Fruit fly (Drosophila melanogaster) Kc167 (cell line): ENCODE results near the gene Acbp3.

Experiments
- Myc ChIP-seq: fragments of >200 bp; optimal IDR thresholded peaks from 2 replicates; lab custom pipeline; 2017; ENCODE audit warnings: missing external identifiers
- Sin3A ChIP-seq: fragments of >200 bp; optimal IDR thresholded peaks from 2 replicates; lab custom pipeline; 2018; ENCODE audit warnings: missing external identifiers
- h ChIP-seq: fragments of >200 bp; optimal IDR thresholded peaks from 3 replicates; lab custom pipeline; 2018; ENCODE audit warnings: missing external identifiers
- insv ChIP-seq: fragments of >200 bp; optimal IDR thresholded peaks from 3 replicates; lab custom pipeline; 2018; ENCODE audit warnings: missing external identifiers
- psq ChIP-seq: fragments of >200 bp; optimal IDR thresholded peaks from 2 replicates; lab custom pipeline; 2017; ENCODE audit warnings: missing external identifiers
- ttk ChIP-seq: sonication (Bioruptor generic); optimal IDR thresholded peaks from 2 replicates; lab custom pipeline; 2017; ENCODE audit warnings: missing external identifiers

Acbp3 gene

DNA sequence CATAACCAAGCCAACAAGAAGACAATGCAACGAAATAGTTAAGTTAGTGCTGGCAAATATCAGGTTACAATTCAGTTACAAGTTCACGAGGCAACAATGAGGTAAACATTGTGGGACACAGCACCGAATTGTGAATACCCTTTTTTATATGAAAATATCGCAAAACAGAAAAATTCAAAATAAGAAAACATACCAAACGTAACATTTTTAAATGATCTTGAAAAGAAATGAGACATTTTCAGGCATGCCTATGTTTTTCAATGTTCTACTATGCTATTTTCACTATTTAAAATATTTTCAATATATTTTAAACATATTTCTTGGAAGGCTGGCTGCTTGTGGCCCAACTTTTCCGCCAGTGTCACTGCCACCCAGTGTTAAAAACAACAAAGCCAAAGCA, 26.7 kb upstream of the Acbp3 start:
- TF ChIP-seq Myc (lab: Kevin White, UChicago) (no peak), Sin3A (lab: Kevin White, UChicago) (no peak), h (lab: Kevin White, UChicago) (no peak), insv (lab: Kevin White, UChicago) (no peak), ttk (no peak), psq (lab: Kevin White, UChicago) (no peak)

DNA sequence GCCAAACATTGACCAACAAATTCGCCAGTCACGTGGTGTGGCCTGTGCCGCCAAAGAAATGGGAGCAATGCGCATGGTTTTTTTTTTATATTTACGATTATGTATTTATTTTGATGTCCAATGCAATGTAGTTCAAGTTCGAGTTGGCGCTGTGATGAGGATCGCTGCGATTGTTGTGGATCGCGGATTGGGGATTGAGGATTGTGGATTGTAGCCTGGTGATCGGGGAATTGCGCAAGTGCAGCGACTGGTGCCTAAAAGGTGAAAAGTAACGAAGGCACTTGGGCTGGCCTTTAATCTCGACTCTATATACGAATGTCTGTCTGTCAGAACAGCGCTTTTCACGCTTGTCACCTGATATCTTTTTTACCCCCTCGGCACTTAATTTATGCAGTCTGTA, 26.2 kb upstream of the Acbp3 start:
- TF ChIP-seq Sin3A (lab: Kevin White, UChicago) (no peak), ttk (no peak), Myc (lab: Kevin White, UChicago) (no peak), h (lab: Kevin White, UChicago) (no peak), insv (lab: Kevin White, UChicago) (no peak), psq (lab: Kevin White, UChicago) (no peak)

DNA sequence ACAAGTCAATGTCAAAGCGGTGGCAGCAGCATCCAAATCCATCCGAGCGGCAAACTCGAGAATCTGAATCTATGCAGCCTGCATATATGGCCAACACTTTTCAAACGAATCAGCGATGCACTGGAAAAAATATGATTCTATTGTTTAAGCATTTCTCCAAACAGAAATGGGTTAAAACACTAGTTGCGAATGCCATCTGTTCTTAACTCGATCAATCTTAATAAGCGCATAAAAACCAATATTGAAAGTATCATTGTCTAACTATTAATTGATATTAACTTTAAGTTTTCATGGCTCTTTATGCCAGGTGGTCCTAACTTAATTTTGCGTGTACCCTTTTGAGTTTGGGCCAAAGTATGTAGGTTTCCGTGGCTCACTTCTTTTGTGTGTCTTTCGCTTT, 25.0 kb upstream of the Acbp3 start:
- TF ChIP-seq Sin3A (lab: Kevin White, UChicago) (no peak), insv (lab: Kevin White, UChicago) (no peak), Myc (lab: Kevin White, UChicago) (no peak), psq (lab: Kevin White, UChicago) (no peak), ttk (no peak), h (lab: Kevin White, UChicago) (no peak)

DNA sequence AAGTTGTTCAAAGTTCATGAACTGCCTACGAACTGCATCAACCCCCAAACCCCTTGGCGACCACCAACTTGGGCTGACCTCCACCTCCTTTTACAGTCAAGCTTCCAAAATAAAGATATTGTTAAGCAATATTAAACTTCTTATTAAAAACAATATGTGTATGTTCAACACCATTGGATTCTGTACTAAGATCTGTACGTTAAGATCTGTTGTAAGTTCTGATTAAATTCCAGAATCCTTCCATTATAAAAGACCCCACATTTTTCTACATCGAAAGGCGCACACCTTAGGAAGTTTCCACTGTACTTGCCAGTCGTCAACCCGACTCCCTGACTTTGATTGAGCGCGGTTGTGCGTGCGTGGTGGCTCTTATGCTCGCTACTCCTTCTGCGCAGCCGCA, 17.7 kb upstream of the Acbp3 start:
- TF ChIP-seq ttk: no peak
- no peak for TF ChIP-seq h (lab: Kevin White, UChicago)
- no peak for TF ChIP-seq insv (lab: Kevin White, UChicago)
- TF ChIP-seq Sin3A (lab: Kevin White, UChicago): no peak
- TF ChIP-seq psq (lab: Kevin White, UChicago): no peak
- TF ChIP-seq Myc (lab: Kevin White, UChicago): no peak

DNA sequence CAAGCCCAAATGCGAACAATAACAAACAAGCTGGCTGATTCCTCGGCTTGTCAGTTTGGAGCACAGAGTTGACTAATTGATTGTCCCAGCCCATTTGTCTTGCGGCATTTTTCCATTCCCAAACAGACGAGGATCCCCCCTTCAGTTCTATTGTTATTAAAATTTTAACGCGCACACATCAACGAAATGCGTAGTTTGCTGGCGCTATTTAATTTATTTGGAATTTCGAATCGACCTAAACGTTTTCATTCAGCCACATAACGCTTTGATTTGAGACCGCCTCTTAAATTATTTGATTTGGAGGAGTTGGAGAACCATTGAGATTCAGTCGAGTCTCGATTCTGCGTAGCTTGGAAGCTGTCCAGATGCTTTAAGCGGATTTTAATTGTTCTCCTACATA, 14.7 kb upstream of the Acbp3 start:
- TF ChIP-seq Myc (lab: Kevin White, UChicago) (no peak), insv (lab: Kevin White, UChicago) (no peak)

DNA sequence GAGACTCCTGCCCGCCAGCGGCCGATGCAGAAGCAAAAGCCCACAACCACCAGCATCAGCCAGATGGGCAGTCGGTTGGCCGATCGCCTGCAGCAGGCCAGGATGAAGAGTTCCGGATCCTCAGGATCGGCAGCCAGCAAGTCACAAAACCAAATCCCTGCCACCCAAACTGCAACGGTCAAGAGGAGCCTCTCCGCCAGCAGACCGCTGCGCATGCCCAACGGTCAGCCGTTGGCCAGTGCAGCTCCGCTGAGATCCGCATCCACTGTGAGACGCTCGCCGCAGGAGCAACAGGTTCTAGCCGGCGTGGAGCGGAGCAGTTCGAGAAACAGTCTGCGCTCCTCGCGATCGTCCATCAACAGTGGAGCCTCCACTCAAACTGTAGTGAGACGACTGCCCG, 8.5 kb upstream of the Acbp3 start:
- no peak for TF ChIP-seq h (lab: Kevin White, UChicago)
- TF ChIP-seq ttk: no peak
- TF ChIP-seq insv (lab: Kevin White, UChicago): no peak
- TF ChIP-seq psq (lab: Kevin White, UChicago): no peak
- TF ChIP-seq Sin3A (lab: Kevin White, UChicago): no peak
- TF ChIP-seq Myc (lab: Kevin White, UChicago): no peak

DNA sequence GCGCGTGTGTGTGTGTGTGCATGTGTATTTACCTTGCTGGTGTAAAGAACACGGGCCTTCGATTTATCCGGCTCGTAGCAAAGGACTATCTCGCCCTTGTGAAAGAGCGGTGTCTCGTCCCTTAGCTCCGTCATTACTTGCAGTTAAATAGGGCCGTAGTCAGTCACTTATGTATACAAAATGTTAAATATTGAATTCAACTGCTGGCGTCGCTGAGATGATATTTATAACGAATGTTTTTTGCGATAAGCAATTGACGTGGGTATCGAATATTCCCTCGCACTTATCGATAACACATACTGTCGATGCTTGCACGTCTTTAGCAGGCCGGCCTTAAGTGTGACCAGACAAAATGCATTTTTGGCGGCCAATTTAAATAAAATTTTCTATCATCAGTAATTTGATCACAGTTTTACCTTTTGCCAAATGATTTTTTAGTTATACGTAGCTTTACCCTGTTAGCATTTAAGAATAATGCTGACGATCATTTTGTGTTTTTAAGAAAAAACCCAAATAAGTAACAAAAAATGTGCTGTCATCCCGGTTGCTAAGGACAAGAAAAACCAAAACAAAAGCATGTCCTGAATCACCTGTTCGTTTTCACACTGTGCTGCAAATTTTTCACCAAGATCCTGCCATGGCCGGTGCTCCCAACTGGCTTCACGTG, 5.3 kb upstream of the Acbp3 start, which contains the start of the genes msl-3 and BBS1:
TSS of gene msl-3 (minus strand) at position 245 of the 667 bp plus-strand sequence.
TSS of gene BBS1 (plus strand) at position 617 of the 667 bp plus-strand sequence.
- TF ChIP-seq Sin3A (lab: Kevin White, UChicago): no peak
- no peak for TF ChIP-seq psq (lab: Kevin White, UChicago)
- TF ChIP-seq ttk: no peak
- TF ChIP-seq Myc (lab: Kevin White, UChicago): no peak
- TF ChIP-seq h (lab: Kevin White, UChicago): no peak
- TF ChIP-seq insv (lab: Kevin White, UChicago): no peak

DNA sequence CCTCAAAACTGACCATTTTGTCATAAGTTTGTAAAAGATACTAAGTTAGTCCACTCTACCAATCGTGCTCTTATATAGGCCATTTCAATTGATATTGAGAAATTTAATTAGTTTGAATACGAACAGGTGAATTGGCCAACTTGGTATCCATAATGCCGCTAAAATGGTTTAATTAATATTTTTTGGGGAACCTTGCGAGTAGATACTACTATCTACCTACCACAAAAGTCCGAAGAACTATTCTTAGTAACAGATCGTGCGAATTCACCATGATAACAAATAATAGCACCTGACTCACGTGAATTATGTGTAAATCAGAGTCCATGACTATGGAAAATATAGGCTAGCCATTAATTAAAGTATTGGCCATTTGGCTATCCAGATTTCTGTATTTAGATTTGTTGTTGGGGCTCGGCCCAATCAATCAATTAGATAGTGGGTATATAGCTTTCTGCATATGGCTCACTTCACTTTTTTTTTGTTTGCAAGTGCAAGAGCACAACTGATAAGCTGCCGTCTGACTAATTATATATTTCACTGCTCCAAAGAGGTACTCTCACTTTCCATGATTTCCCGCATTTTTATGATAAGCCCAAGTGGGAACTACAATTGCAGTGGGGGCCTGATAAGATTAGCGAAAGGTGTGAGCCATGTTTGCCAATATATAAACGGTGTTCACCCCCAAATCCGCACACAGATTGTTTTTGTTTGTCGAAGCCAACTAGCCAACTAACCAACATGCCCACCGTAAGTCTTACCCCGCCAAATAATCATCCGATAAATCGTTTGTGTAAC, 2.3 kb upstream of the Acbp3 start, which contains the start of the genes Acbp4 and Acbp6:
TSS of gene Acbp4 (minus strand) at position 51 of the 795 bp plus-strand sequence.
TSS of gene Acbp6 (plus strand) at position 690 of the 795 bp plus-strand sequence.
- TF ChIP-seq h (lab: Kevin White, UChicago) (no peak), insv (lab: Kevin White, UChicago) (no peak), psq (lab: Kevin White, UChicago) (no peak), Sin3A (lab: Kevin White, UChicago) (no peak), ttk (no peak), Myc (lab: Kevin White, UChicago) (no peak)

DNA sequence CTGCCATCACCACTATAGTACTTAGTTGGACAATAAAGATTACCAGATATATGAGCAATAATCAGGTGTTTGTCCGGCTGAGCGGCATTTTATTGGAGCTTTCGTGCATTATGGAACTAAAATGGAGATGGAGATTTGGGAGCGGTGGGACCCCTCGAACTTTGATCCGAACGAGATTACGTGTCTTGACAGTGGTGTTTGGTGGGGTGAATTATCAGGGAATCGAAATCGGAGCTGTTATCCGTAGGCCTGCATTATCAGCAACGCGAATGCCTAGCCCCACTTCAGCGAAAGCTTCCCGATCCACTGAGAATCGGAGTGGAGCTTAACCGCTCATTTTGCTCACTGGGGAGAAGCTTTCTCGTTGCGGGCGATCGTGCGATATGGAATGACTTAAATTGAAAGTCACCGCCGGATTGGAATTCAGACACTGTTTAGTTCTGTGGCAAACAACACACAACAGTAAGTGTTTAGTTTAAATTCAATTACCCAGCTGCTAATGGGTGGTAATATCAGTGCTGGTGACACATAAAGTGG, 841 bp downstream of the Acbp3 start, which contains the start of gene Acbp2:
TSS of gene Acbp2 (plus strand) at position 417 of the 537 bp plus-strand sequence.
- TF ChIP-seq Myc (lab: Kevin White, UChicago) (no peak), Sin3A (lab: Kevin White, UChicago) (no peak), ttk (no peak), h (lab: Kevin White, UChicago) (no peak), psq (lab: Kevin White, UChicago) (no peak), insv (lab: Kevin White, UChicago) (no peak)

DNA sequence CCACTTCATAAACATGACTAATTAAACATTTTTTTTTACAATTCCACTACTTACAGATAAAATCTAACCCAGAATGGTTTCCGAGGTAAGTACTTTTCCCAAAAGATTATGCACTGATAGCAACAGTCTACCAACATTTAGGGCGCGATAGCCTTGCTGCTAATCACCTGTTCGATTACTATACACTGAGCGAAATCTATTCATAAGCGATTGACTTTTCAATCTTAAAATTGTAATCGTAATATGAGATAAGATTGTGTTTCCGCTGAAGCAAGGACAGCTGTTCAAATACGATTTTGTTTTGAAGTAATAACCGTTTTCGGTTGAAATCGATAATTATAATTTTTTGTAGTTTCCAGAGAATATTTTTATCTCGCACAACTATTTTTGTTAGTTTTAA, 1.9 kb downstream of the Acbp3 start:
- TF ChIP-seq h (lab: Kevin White, UChicago): no peak
- TF ChIP-seq ttk: no peak
- no peak for TF ChIP-seq Sin3A (lab: Kevin White, UChicago)
- TF ChIP-seq Myc (lab: Kevin White, UChicago): no peak
- TF ChIP-seq psq (lab: Kevin White, UChicago): no peak
- TF ChIP-seq insv (lab: Kevin White, UChicago): no peak
